Fruit fly (Drosophila melanogaster) whole organism, embryonic: Measurements from ENCODE around the gene Gr5a.

ENCODE experiments used
- B-H2 ChIP-seq: fragments of 200-800 bp; sonication (Bioruptor generic); optimal IDR thresholded peaks from 2 replicates; lab custom pipeline; 2018; ENCODE audit warnings: missing biosample characterization, mild to moderate bottlenecking, missing genetic modification characterization
- C15 ChIP-seq: fragments of 200-800 bp; sonication (Bioruptor generic); IDR thresholded peaks from 3 replicates; pipeline ENCODE4 v1.3.6; 2022; ENCODE audit warnings: missing biosample characterization, missing genetic modification characterization
- CG11695 ChIP-seq: fragments of 200-800 bp; sonication (Bioruptor generic); IDR thresholded peaks from 3 replicates; pipeline ENCODE4 v1.3.6; 2022; ENCODE audit warnings: missing biosample characterization, missing genetic modification characterization
- CG1233 ChIP-seq: fragments of 200-800 bp; sonication (Bioruptor generic); optimal IDR thresholded peaks from 4 replicates; lab custom pipeline; 2018; ENCODE audit warnings: missing biosample characterization, mild to moderate bottlenecking, missing genetic modification characterization
- CG13894 ChIP-seq: fragments of 200-800 bp; sonication (Bioruptor generic); optimal IDR thresholded peaks from 3 replicates; lab custom pipeline; 2018; ENCODE audit warnings: missing biosample characterization, mild to moderate bottlenecking, missing genetic modification characterization, moderate library complexity
- CG15011 ChIP-seq: fragments of 200-800 bp; sonication (Bioruptor generic); optimal IDR thresholded peaks from 3 replicates; lab custom pipeline; 2018; ENCODE audit warnings: missing biosample characterization, mild to moderate bottlenecking, missing genetic modification characterization
- CG1602 ChIP-seq: fragments of 200-800 bp; sonication (Bioruptor generic); optimal IDR thresholded peaks from 3 replicates; lab custom pipeline; 2016; ENCODE audit warnings: missing biosample characterization, missing genetic modification characterization
- CG16779 ChIP-seq: fragments of 200-800 bp; sonication (Bioruptor generic); IDR thresholded peaks from 2 replicates; pipeline ENCODE4 v1.3.6; 2022; ENCODE audit warnings: missing biosample characterization, missing genetic modification characterization
- CG16863 ChIP-seq: fragments of 200-800 bp; sonication (Bioruptor generic); optimal IDR thresholded peaks from 3 replicates; lab custom pipeline; 2016; ENCODE audit warnings: missing biosample characterization, missing genetic modification characterization
- CG17186 ChIP-seq: fragments of 200-800 bp; sonication (Bioruptor generic); optimal IDR thresholded peaks from 3 replicates; lab custom pipeline; 2017; ENCODE audit warnings: missing biosample characterization, missing genetic modification reagents, missing genetic modification characterization
- CG17385 ChIP-seq: fragments of 200-800 bp; sonication (Bioruptor generic); optimal IDR thresholded peaks from 3 replicates; lab custom pipeline; 2018; ENCODE audit warnings: missing biosample characterization, mild to moderate bottlenecking, missing genetic modification characterization
- CG18476 ChIP-seq: fragments of 200-800 bp; sonication (Bioruptor generic); optimal IDR thresholded peaks from 2 replicates; lab custom pipeline; 2016; ENCODE audit warnings: missing biosample characterization, mild to moderate bottlenecking, missing genetic modification characterization
- CG2116 ChIP-seq: fragments of 200-800 bp; sonication (Bioruptor generic); optimal IDR thresholded peaks from 3 replicates; lab custom pipeline; 2018; ENCODE audit warnings: missing biosample characterization, mild to moderate bottlenecking, missing genetic modification characterization
- CG30020 ChIP-seq: fragments of 200-800 bp; optimal IDR thresholded peaks from 2 replicates; lab custom pipeline; 2019; ENCODE audit warnings: missing biosample characterization, mild to moderate bottlenecking, missing genetic modification characterization, moderate library complexity
- CG42726 ChIP-seq: fragments of 200-800 bp; sonication (Bioruptor generic); IDR thresholded peaks from 2 replicates; pipeline ENCODE4 v1.3.6; 2022; ENCODE audit warnings: missing biosample characterization, missing genetic modification characterization; ENCODE audit not compliant: partially characterized antibody
- CG6813 ChIP-seq: fragments of 200-800 bp; sonication (Bioruptor generic); optimal IDR thresholded peaks from 2 replicates; lab custom pipeline; 2017; ENCODE audit warnings: missing biosample characterization, missing genetic modification characterization, mild to moderate bottlenecking, moderate library complexity, missing genetic modification reagents
- CG7372 ChIP-seq: fragments of 200-800 bp; sonication (Bioruptor generic); IDR thresholded peaks from 2 replicates; pipeline ENCODE4 v1.3.6; 2022; ENCODE audit warnings: missing biosample characterization, missing genetic modification characterization
- CG7963 ChIP-seq: fragments of 200-800 bp; sonication (Bioruptor generic); IDR thresholded peaks from 3 replicates; pipeline ENCODE4 v1.3.6; 2022; ENCODE audit warnings: missing biosample characterization, missing genetic modification characterization; ENCODE audit not compliant: partially characterized antibody
- CG8089 ChIP-seq: fragments of 200-800 bp; sonication (Bioruptor generic); optimal IDR thresholded peaks from 3 replicates; lab custom pipeline; 2016; ENCODE audit warnings: missing biosample characterization, missing genetic modification characterization
- CG9797 ChIP-seq: fragments of 200-800 bp; sonication (Bioruptor generic); optimal IDR thresholded peaks from 3 replicates; lab custom pipeline; 2018; ENCODE audit warnings: missing biosample characterization, mild to moderate bottlenecking, missing genetic modification characterization
- CkIIα-i1 ChIP-seq: fragments of 200-800 bp; sonication (Bioruptor generic); IDR thresholded peaks from 2 replicates; pipeline ENCODE4 v1.3.6; 2022; ENCODE audit warnings: missing biosample characterization, missing genetic modification characterization
- Doc2 ChIP-seq: fragments of 200-800 bp; sonication (Bioruptor generic); IDR thresholded peaks from 2 replicates; pipeline ENCODE4 v1.3.6; 2022; ENCODE audit warnings: missing biosample characterization, missing genetic modification characterization
- Fer3 ChIP-seq: fragments of 200-800 bp; sonication (Bioruptor generic); optimal IDR thresholded peaks from 2 replicates; lab custom pipeline; 2018; ENCODE audit warnings: missing biosample characterization, mild to moderate bottlenecking, missing genetic modification characterization, moderate library complexity
- HLHmδ ChIP-seq: fragments of 200-800 bp; sonication (Bioruptor generic); optimal IDR thresholded peaks from 2 replicates; lab custom pipeline; 2018; ENCODE audit warnings: missing biosample characterization, mild to moderate bottlenecking, missing genetic modification characterization, moderate library complexity
- Hr3 ChIP-seq: fragments of 200-800 bp; sonication (Bioruptor generic); optimal IDR thresholded peaks from 3 replicates; lab custom pipeline; 2016; ENCODE audit warnings: missing biosample characterization, missing genetic modification characterization
- Hr39 ChIP-seq: fragments of >200 bp; optimal IDR thresholded peaks from 2 replicates; lab custom pipeline; 2017
- Lhr ChIP-seq: fragments of 200-800 bp; sonication (Bioruptor generic); optimal IDR thresholded peaks from 3 replicates; lab custom pipeline; 2017; ENCODE audit warnings: mild to moderate bottlenecking, missing biosample characterization, missing genetic modification reagents, missing genetic modification characterization
- NC2β ChIP-seq: fragments of 200-800 bp; sonication (Bioruptor generic); optimal IDR thresholded peaks from 2 replicates; lab custom pipeline; 2016; ENCODE audit warnings: missing biosample characterization, missing genetic modification characterization
- Rfx ChIP-seq: fragments of 200-800 bp; sonication (Bioruptor generic); IDR thresholded peaks from 2 replicates; pipeline ENCODE4 v1.3.6; 2022; ENCODE audit warnings: missing biosample characterization, missing genetic modification characterization
- Ssrp ChIP-seq: fragments of 200-800 bp; sonication (Bioruptor generic); optimal IDR thresholded peaks from 2 replicates; lab custom pipeline; 2018; ENCODE audit warnings: missing biosample characterization, mild to moderate bottlenecking, missing genetic modification characterization, moderate library complexity
- Tbp ChIP-seq: fragments of >200 bp; optimal IDR thresholded peaks from 2 replicates; lab custom pipeline; 2018; ENCODE audit warnings: missing biosample characterization, missing genetic modification characterization
- Xrp1 ChIP-seq: fragments of 200-800 bp; sonication (Bioruptor generic); IDR thresholded peaks from 2 replicates; pipeline ENCODE4 v1.3.6; 2022; ENCODE audit warnings: missing biosample characterization, missing genetic modification characterization
- ap ChIP-seq: fragments of 200-800 bp; sonication (Bioruptor generic); IDR thresholded peaks from 2 replicates; pipeline ENCODE4 v1.3.6; 2022; ENCODE audit warnings: missing biosample characterization, missing genetic modification characterization
- ash1 ChIP-seq: fragments of 200-800 bp; sonication (Bioruptor generic); optimal IDR thresholded peaks from 2 replicates; lab custom pipeline; 2018; ENCODE audit warnings: missing biosample characterization, mild to moderate bottlenecking, missing genetic modification characterization
- ato ChIP-seq: fragments of 200-800 bp; sonication (Bioruptor generic); IDR thresholded peaks from 2 replicates; pipeline ENCODE4 v1.3.6; 2022; ENCODE audit warnings: missing biosample characterization, missing genetic modification characterization; ENCODE audit not compliant: partially characterized antibody
- bowl ChIP-seq: fragments of 200-800 bp; sonication (Bioruptor generic); IDR thresholded peaks from 2 replicates; pipeline ENCODE4 v1.3.6; 2022; ENCODE audit warnings: missing biosample characterization, missing genetic modification characterization
- br ChIP-seq: fragments of >200 bp; optimal IDR thresholded peaks from 2 replicates; lab custom pipeline; 2017
- cad ChIP-seq: fragments of >200 bp; optimal IDR thresholded peaks from 2 replicates; lab custom pipeline; 2017; ENCODE audit warnings: missing biosample characterization, missing genetic modification characterization
- dati ChIP-seq: fragments of 200-800 bp; sonication (Bioruptor generic); IDR thresholded peaks from 2 replicates; pipeline ENCODE4 v1.3.6; 2022; ENCODE audit warnings: missing biosample characterization, missing genetic modification characterization
- dpn ChIP-seq, 2 experiments: fragments of 200-800 bp; sonication (Bioruptor generic); optimal IDR thresholded peaks; 3 replicates each; lab custom pipeline; 2016; ENCODE audit warnings: missing biosample characterization in 2 of 2, missing genetic modification characterization in 2 of 2
- en ChIP-seq: fragments of 200-800 bp; sonication (Bioruptor generic); optimal IDR thresholded peaks from 2 replicates; lab custom pipeline; 2016; ENCODE audit warnings: missing biosample characterization, missing genetic modification characterization
- kay ChIP-seq: fragments of 200-800 bp; sonication (Bioruptor generic); optimal IDR thresholded peaks from 2 replicates; lab custom pipeline; 2016; ENCODE audit warnings: missing biosample characterization, missing genetic modification characterization
- mam ChIP-seq: fragments of 200-800 bp; sonication (Bioruptor generic); optimal IDR thresholded peaks from 3 replicates; lab custom pipeline; 2016; ENCODE audit warnings: missing biosample characterization, missing genetic modification characterization
- nmo ChIP-seq: fragments of 200-800 bp; sonication (Bioruptor generic); optimal IDR thresholded peaks from 2 replicates; lab custom pipeline; 2018; ENCODE audit warnings: missing biosample characterization, mild to moderate bottlenecking, missing genetic modification characterization, moderate library complexity
- sc ChIP-seq, 3 experiments: fragments of >200 bp in 2 of 3; fragments of 200-800 bp in 1 of 3; sonication (Bioruptor generic) in 1 of 3; optimal IDR thresholded peaks; 2 replicates in 2 of 3; 3 replicates in 1 of 3; lab custom pipeline; 2017; ENCODE audit warnings: mild to moderate bottlenecking in 1 of 3, missing biosample characterization in 1 of 3, missing genetic modification characterization in 1 of 3, missing genetic modification reagents in 1 of 3
- seq ChIP-seq: fragments of 200-800 bp; sonication (Bioruptor generic); IDR thresholded peaks from 2 replicates; pipeline ENCODE4 v1.3.6; 2022; ENCODE audit warnings: missing biosample characterization, missing genetic modification characterization
- sna ChIP-seq: fragments of 200-800 bp; sonication (Bioruptor generic); IDR thresholded peaks from 2 replicates; pipeline ENCODE4 v1.3.6; 2022; ENCODE audit warnings: missing biosample characterization, missing genetic modification characterization; ENCODE audit not compliant: partially characterized antibody
- vvl ChIP-seq: fragments of 200-800 bp; sonication (Bioruptor generic); IDR thresholded peaks from 2 replicates; pipeline ENCODE4 v1.3.6; 2022; ENCODE audit warnings: missing biosample characterization, missing genetic modification characterization
- wor ChIP-seq: fragments of 200-800 bp; sonication (Bioruptor generic); IDR thresholded peaks from 2 replicates; pipeline ENCODE4 v1.3.6; 2022; ENCODE audit warnings: missing biosample characterization, missing genetic modification characterization
- yki ChIP-seq: fragments of >200 bp; optimal IDR thresholded peaks from 3 replicates; lab custom pipeline; 2018
- zen ChIP-seq: fragments of 200-800 bp; sonication (Bioruptor generic); optimal IDR thresholded peaks from 3 replicates; lab custom pipeline; 2018; ENCODE audit warnings: missing biosample characterization, mild to moderate bottlenecking, missing genetic modification characterization, moderate library complexity

Gene Gr5a

DNA sequence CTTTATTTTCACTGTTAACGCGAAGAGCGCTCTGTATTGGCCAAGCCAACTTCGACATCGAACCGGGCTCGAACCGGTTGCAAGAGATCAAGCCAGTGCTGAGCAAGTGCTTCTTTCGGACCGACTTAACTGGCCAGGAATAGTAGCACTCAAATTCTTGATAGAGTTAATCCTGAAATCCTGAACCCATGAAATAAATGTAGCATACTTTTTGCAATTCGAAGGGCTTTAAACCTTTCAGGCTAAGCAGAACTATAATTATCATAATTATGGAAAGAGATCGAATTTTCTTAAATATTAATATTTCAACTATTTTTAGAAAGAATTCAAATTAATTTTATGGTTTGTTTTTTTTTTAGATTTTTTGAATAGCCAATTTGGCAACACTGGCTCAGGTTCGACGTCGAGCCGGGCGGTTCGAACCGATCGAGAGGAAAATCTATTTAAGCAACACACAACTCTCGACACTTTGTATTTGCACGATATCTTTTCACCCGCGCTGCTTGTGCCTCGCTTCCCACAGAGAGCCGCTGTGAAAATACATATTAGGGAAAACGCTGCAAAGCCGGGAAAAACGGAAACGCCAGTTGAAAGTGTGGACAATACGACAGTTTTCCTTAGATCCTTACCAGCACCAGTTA is 17.8 kb downstream of the Gr5a start, which contains the start of gene AdamTS-B (continued):
- TF ChIP-seq CG8089 = no peak
- TF ChIP-seq CG6813 (GFP tag; lab: Kevin White, UChicago) = no peak
- no peak for TF ChIP-seq NC2β (GFP tag; lab: Kevin White, UChicago)
- peak; percentile 49 for TF ChIP-seq CG1233 (GFP tag; lab: Kevin White, UChicago)
- TF ChIP-seq CG16779 = no peak
- no peak for TF ChIP-seq Tbp (GFP tag; lab: Kevin White, UChicago)
- peak; percentile 63 for TF ChIP-seq Ssrp (tag; lab: Kevin White, UChicago)
- TF ChIP-seq CG2116 (GFP tag; lab: Kevin White, UChicago) = peak; percentile 21
- no peak for TF ChIP-seq CG15011
- TF ChIP-seq CG17385 (GFP tag; lab: Kevin White, UChicago) = peak; percentile 42
- no peak for TF ChIP-seq sna (GFP tag; lab: Robert Waterston, UW)
- 0 out of 2 replicates have a peak, but pooled peaks have one; percentile 13 for TF ChIP-seq ap (GFP tag; lab: Robert Waterston, UW)
- peak; percentile 61; the same call in 1 of the 2 replicates for TF ChIP-seq vvl (GFP tag; lab: Robert Waterston, UW)
- TF ChIP-seq Lhr (GFP tag; lab: Kevin White, UChicago) = no peak
- no peak for TF ChIP-seq CG13894 (tag; lab: Kevin White, UChicago)
- TF ChIP-seq ato (GFP tag; lab: Robert Waterston, UW) = no peak
- no peak for TF ChIP-seq CG7963
- TF ChIP-seq seq = peak; percentile 34; the same call in 1 of the 2 replicates
- no peak for TF ChIP-seq C15 (GFP tag; lab: Robert Waterston, UW)
- TF ChIP-seq dpn (GFP tag; optimal IDR thresholded peaks at IDR 0.05; lab: Kevin White, UChicago) = peak; percentile 9 to 23
- peak; percentile 24; the same call in 1 of the 2 replicates for TF ChIP-seq wor (GFP tag; lab: Robert Waterston, UW)
- TF ChIP-seq sc (optimal IDR thresholded peaks at IDR 0.05; lab: Kevin White, UChicago) = no peak
- TF ChIP-seq sc (GFP tag; optimal IDR thresholded peaks at IDR 0.05; lab: Kevin White, UChicago) = no peak
- no peak for TF ChIP-seq CG17186 (GFP tag; lab: Kevin White, UChicago)
- no peak for TF ChIP-seq ash1
- TF ChIP-seq CG9797 (GFP tag; lab: Kevin White, UChicago) = no peak
- no peak for TF ChIP-seq HLHmδ
- peak; percentile 9 for TF ChIP-seq CG1602 (GFP tag; lab: Kevin White, UChicago)
- TF ChIP-seq CG7372 (GFP tag; lab: Robert Waterston, UW) = no peak
- no peak for TF ChIP-seq zen (tag; lab: Kevin White, UChicago)
- TF ChIP-seq Rfx = peak; percentile 68
- no peak for TF ChIP-seq Doc2 (GFP tag; lab: Robert Waterston, UW)
- TF ChIP-seq nmo (GFP tag; lab: Kevin White, UChicago) = no peak
- TF ChIP-seq CkIIα-i1 (GFP tag; lab: Robert Waterston, UW) = no peak
- TF ChIP-seq CG11695 = peak; percentile 50; the same call in 2 of the 3 replicates
- no peak for TF ChIP-seq mam (GFP tag; lab: Kevin White, UChicago)
- TF ChIP-seq br (lab: Kevin White, UChicago) = no peak
- TF ChIP-seq Hr39 = no peak
- TF ChIP-seq dati (GFP tag; lab: Robert Waterston, UW) = no peak
- TF ChIP-seq Xrp1 (GFP tag; lab: Robert Waterston, UW) = peak; percentile 76
- TF ChIP-seq CG42726 (GFP tag; lab: Robert Waterston, UW) = no peak
- no peak for TF ChIP-seq CG30020 (tag; lab: Kevin White, UChicago)
- no peak for TF ChIP-seq yki (lab: Kevin White, UChicago)
- TF ChIP-seq bowl (GFP tag; lab: Robert Waterston, UW) = peak; percentile 12; the same call in 1 of the 2 replicates
- no peak for TF ChIP-seq CG16863 (GFP tag; lab: Kevin White, UChicago)
- TF ChIP-seq CG18476 (GFP tag; lab: Kevin White, UChicago) = no peak
- TF ChIP-seq en = no peak
- no peak for TF ChIP-seq cad (GFP tag; lab: Kevin White, UChicago)
- TF ChIP-seq Fer3 = peak; percentile 18
- TF ChIP-seq kay (GFP tag; lab: Kevin White, UChicago) = no peak
- TF ChIP-seq B-H2 (GFP tag; lab: Kevin White, UChicago) = no peak
- peak; percentile 38 for TF ChIP-seq Hr3 (GFP tag; lab: Kevin White, UChicago)
